Fruit fly (Drosophila melanogaster) whole organism, embryonic: ENCODE results near the gene CG18744.

Experiments
- Ada2b ChIP-seq: fragments of 200-800 bp; sonication (Bioruptor generic); IDR thresholded peaks from 2 replicates; pipeline ENCODE4 v1.3.6; 2022; ENCODE audit warnings: missing biosample characterization, missing genetic modification characterization
- CG3995 ChIP-seq: fragments of 200-800 bp; sonication (Bioruptor generic); optimal IDR thresholded peaks from 3 replicates; lab custom pipeline; 2016; ENCODE audit warnings: missing biosample characterization, missing genetic modification characterization
- CG8944 ChIP-seq: fragments of 200-800 bp; sonication (Bioruptor generic); optimal IDR thresholded peaks from 3 replicates; lab custom pipeline; 2016; ENCODE audit warnings: missing biosample characterization, missing genetic modification characterization
- Fer3 ChIP-seq: fragments of 200-800 bp; sonication (Bioruptor generic); optimal IDR thresholded peaks from 2 replicates; lab custom pipeline; 2018; ENCODE audit warnings: missing biosample characterization, mild to moderate bottlenecking, missing genetic modification characterization, moderate library complexity
- H15 ChIP-seq: fragments of 200-800 bp; sonication (Bioruptor generic); IDR thresholded peaks from 3 replicates; pipeline ENCODE4 v1.3.6; 2022; ENCODE audit warnings: missing biosample characterization, missing genetic modification characterization
- Med ChIP-seq: fragments of 200-800 bp; sonication (Bioruptor generic); peaks from one replicate; lab custom pipeline; 2016; ENCODE audit warnings: missing biosample characterization, missing genetic modification characterization, mild to moderate bottlenecking, inconsistent platforms, moderate library complexity
- Oaz ChIP-seq: fragments of 200-800 bp; sonication (Bioruptor generic); IDR thresholded peaks from 2 replicates; pipeline ENCODE4 v1.3.6; 2022; ENCODE audit warnings: missing biosample characterization, missing genetic modification characterization
- danr ChIP-seq: fragments of 200-800 bp; sonication (Bioruptor generic); IDR thresholded peaks from 2 replicates; pipeline ENCODE4 v1.3.6; 2022; ENCODE audit warnings: missing biosample characterization, missing genetic modification characterization
- disco-r ChIP-seq: fragments of 200-800 bp; sonication (Bioruptor generic); optimal IDR thresholded peaks from 2 replicates; lab custom pipeline; 2016; ENCODE audit warnings: missing biosample characterization, missing genetic modification characterization
- hbn ChIP-seq: fragments of 200-800 bp; sonication (Bioruptor generic); IDR thresholded peaks from 2 replicates; pipeline ENCODE4 v1.3.6; 2022; ENCODE audit warnings: missing biosample characterization, missing genetic modification characterization; ENCODE audit not compliant: partially characterized antibody
- luna ChIP-seq: fragments of 200-800 bp; sonication (Bioruptor generic); optimal IDR thresholded peaks from 2 replicates; lab custom pipeline; 2016; ENCODE audit warnings: missing biosample characterization, missing genetic modification characterization
- pan ChIP-seq, 4 experiments: fragments of >200 bp in 3 of 4; fragments of 200-800 bp in 1 of 4; sonication (Bioruptor generic) in 1 of 4; optimal IDR thresholded peaks in 3 of 4; IDR thresholded peaks in 1 of 4; 2 replicates each; pipeline versions ENCODE4 v1.3.6 to Lab custom; 2017 to 2022; ENCODE audit warnings: missing biosample characterization in 2 of 4, missing genetic modification characterization in 2 of 4, mixed read lengths in 1 of 4
- so ChIP-seq: fragments of 200-800 bp; sonication (Bioruptor generic); IDR thresholded peaks from 3 replicates; pipeline ENCODE4 v1.3.6; 2022; ENCODE audit warnings: missing biosample characterization, missing genetic modification characterization
- wdn ChIP-seq: fragments of 200-800 bp; sonication (Bioruptor generic); IDR thresholded peaks from 2 replicates; pipeline ENCODE4 v1.3.6; 2022; ENCODE audit warnings: missing biosample characterization, missing genetic modification characterization

DNA sequence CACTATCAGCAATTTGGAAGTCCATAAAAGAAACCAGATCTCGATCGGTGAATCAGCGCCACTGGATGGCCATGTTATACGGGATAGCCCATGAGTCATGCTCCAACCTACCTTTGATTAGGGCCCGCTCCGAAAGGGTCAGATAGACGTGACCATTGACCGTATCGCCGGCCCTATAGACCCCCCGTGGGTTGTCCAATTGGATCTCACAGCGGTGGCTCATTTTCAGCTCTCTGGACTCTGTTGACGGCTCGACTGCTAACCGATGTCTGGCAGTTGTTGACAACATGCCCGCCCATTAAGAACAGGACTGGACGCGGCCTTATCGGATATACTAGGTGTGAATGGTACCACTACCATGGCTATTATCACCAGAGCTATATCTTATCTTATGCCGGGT is at the start of gene CG18744:
- TF ChIP-seq CG3995 (GFP tag; lab: Kevin White, UChicago) (no peak), H15 (no peak), so (no peak), luna (GFP tag; lab: Kevin White, UChicago) (no peak), CG8944 (no peak), hbn (GFP tag; lab: Robert Waterston, UW) (no peak), pan (optimal IDR thresholded peaks at IDR 0.05; lab: Kevin White, UChicago) (no peak), pan (GFP tag; optimal IDR thresholded peaks at IDR 0.05 in 1 of 2, IDR thresholded peaks at IDR 0.05 in 1 of 2) (no peak), Fer3 (tag; lab: Kevin White, UChicago) (no peak), Oaz (GFP tag; lab: Robert Waterston, UW) (no peak), wdn (no peak), disco-r (GFP tag; lab: Kevin White, UChicago) (no peak), Med (GFP tag; lab: Kevin White, UChicago) (no peak), Ada2b (GFP tag; lab: Robert Waterston, UW) (no peak), danr (GFP tag; lab: Robert Waterston, UW) (no peak)
